Fruit fly (Drosophila melanogaster) whole organism, pupa: Measurements from ENCODE around the gene Tat.

Source experiments
- CG10348 ChIP-seq: fragments of 200-800 bp; sonication (Bioruptor generic); IDR thresholded peaks from 2 replicates; pipeline ENCODE4 v1.3.6; 2022; ENCODE audit warnings: missing biosample characterization, missing genetic modification characterization
- CG12605 ChIP-seq: fragments of 200-800 bp; sonication (Bioruptor generic); IDR thresholded peaks from 2 replicates; pipeline ENCODE4 v1.3.6; 2022; ENCODE audit warnings: missing biosample characterization, missing genetic modification characterization
- CG13204 ChIP-seq: fragments of 200-800 bp; sonication (Bioruptor generic); optimal IDR thresholded peaks from 2 replicates; lab custom pipeline; 2018; ENCODE audit warnings: missing biosample characterization, mild to moderate bottlenecking, missing genetic modification characterization, moderate library complexity
- CG15710 ChIP-seq: fragments of 200-800 bp; sonication (Bioruptor generic); optimal IDR thresholded peaks from 2 replicates; lab custom pipeline; 2018; ENCODE audit warnings: missing biosample characterization, mild to moderate bottlenecking, missing genetic modification characterization, moderate library complexity
- CG34367 ChIP-seq: fragments of 200-800 bp; sonication (Bioruptor generic); optimal IDR thresholded peaks from 2 replicates; lab custom pipeline; 2018; ENCODE audit warnings: missing biosample characterization, mild to moderate bottlenecking, missing genetic modification characterization
- CG8159 ChIP-seq: fragments of 200-800 bp; sonication (Bioruptor generic); optimal IDR thresholded peaks from 3 replicates; lab custom pipeline; 2018; ENCODE audit warnings: missing biosample characterization, mild to moderate bottlenecking, missing genetic modification characterization, moderate library complexity
- CG8301 ChIP-seq: fragments of 200-800 bp; sonication (Bioruptor generic); optimal IDR thresholded peaks from 2 replicates; lab custom pipeline; 2018; ENCODE audit warnings: missing biosample characterization, mild to moderate bottlenecking, missing genetic modification characterization
- CG9948 ChIP-seq: fragments of 200-800 bp; sonication (Bioruptor generic); optimal IDR thresholded peaks from 2 replicates; lab custom pipeline; 2018; ENCODE audit warnings: missing biosample characterization, mild to moderate bottlenecking, missing genetic modification characterization, moderate library complexity
- EcR ChIP-seq: fragments of 200-800 bp; sonication (Bioruptor generic); optimal IDR thresholded peaks from 3 replicates; lab custom pipeline; 2019; ENCODE audit warnings: missing biosample characterization, missing genetic modification characterization, mild to moderate bottlenecking, moderate library complexity, missing genetic modification reagents
- Pif1B ChIP-seq: fragments of 200-800 bp; sonication (Bioruptor generic); optimal IDR thresholded peaks from 3 replicates; lab custom pipeline; 2016; ENCODE audit warnings: missing biosample characterization, missing genetic modification characterization
- Snoo ChIP-seq: fragments of 200-800 bp; sonication (Bioruptor generic); optimal IDR thresholded peaks from 3 replicates; lab custom pipeline; 2017; ENCODE audit warnings: missing biosample characterization, mild to moderate bottlenecking, missing genetic modification characterization, inconsistent platforms
- fd96Ca ChIP-seq: fragments of 200-800 bp; sonication (Bioruptor generic); IDR thresholded peaks from 3 replicates; pipeline ENCODE4 v1.3.6; 2022; ENCODE audit warnings: missing biosample characterization, missing genetic modification characterization
- gl ChIP-seq: fragments of 200-800 bp; sonication (Bioruptor generic); optimal IDR thresholded peaks from 2 replicates; lab custom pipeline; 2018; ENCODE audit warnings: missing biosample characterization, mild to moderate bottlenecking, missing genetic modification characterization

DNA sequence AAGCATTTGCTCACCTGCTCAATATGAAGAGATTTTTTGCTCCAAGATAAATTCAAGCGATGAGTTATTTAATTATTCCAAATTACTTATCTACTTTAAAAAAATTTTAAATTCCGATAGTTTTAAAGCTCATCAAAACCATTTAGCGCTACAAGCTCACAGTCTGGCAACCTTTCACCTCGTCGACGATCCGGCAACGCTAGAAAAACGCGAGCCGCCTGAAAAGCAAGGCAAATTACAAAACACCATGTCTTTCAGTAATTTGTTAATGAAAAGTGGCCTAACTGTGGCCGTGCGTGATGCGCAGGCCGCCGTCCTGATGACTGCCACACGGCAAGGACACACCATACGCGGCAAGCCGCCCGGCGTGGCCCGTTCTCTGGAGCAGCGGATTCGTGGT is 34.9 kb upstream of the Tat start, which contains the start of gene mRpL38:
- TF ChIP-seq CG15710 (no peak), EcR (GFP tag; lab: Kevin White, UChicago) (no peak), CG12605 (GFP tag; lab: Robert Waterston, UW) (no peak), CG34367 (tag; lab: Kevin White, UChicago) (no peak), fd96Ca (no peak), Pif1B (no peak), CG13204 (no peak), gl (tag; lab: Kevin White, UChicago) (no peak), CG8301 (no peak), CG10348 (GFP tag; lab: Robert Waterston, UW) (no peak), Snoo (no peak), CG9948 (tag; lab: Kevin White, UChicago) (no peak), CG8159 (no peak)
